In genomic region chrII:5593377-5593932, ce11 we compare ENCODE assay signal across 4 worm cellular contexts.
TF ChIP-seq lines count a peak whose summit lies in the region.

TSS of gene cdc-14 (minus strand) at chrII:5593427.

TF ChIP-seq in whole organism, L2 larva, 48 proteins besides CTCF, POLR2A, EP300 and RAD21 (continues in another document):
- TF ChIP-seq R02D3.7 (tag; optimal IDR thresholded peaks at IDR 0.05; lab: Kevin White, UChicago) (no peak), nhr-23 (tag; optimal IDR thresholded peaks at IDR 0.05; lab: Kevin White, UChicago) (no peak), ztf-1 (GFP tag; conservative IDR thresholded peaks at IDR 0.05; lab: Robert Waterston, UW) (no peak), sem-4 (tag; optimal IDR thresholded peaks at IDR 0.05; lab: Kevin White, UChicago) (peak; percentile 88), aly-2 (tag; optimal IDR thresholded peaks at IDR 0.05; lab: Kevin White, UChicago) (no peak), peb-1 (tag; optimal IDR thresholded peaks at IDR 0.05; lab: Kevin White, UChicago) (no peak), elt-3 (tag; optimal IDR thresholded peaks at IDR 0.05; lab: Kevin White, UChicago) (no peak), nhr-129 (tag; optimal IDR thresholded peaks at IDR 0.05; lab: Kevin White, UChicago) (peak; percentile 94), nhr-237 (tag; optimal IDR thresholded peaks at IDR 0.05; lab: Kevin White, UChicago) (no peak), mbf-1 (tag; optimal IDR thresholded peaks at IDR 0.05; lab: Kevin White, UChicago) (no peak), ceh-82 (tag; optimal IDR thresholded peaks at IDR 0.05; lab: Kevin White, UChicago) (no peak), ZK546.5 (tag; optimal IDR thresholded peaks at IDR 0.05; lab: Kevin White, UChicago) (no peak), ceh-16 (tag; optimal IDR thresholded peaks at IDR 0.05; lab: Kevin White, UChicago) (peak; percentile 63), gmeb-1 (tag; optimal IDR thresholded peaks at IDR 0.05; lab: Kevin White, UChicago) (peak; percentile 60), ztf-11 (tag; optimal IDR thresholded peaks at IDR 0.05; lab: Kevin White, UChicago) (no peak), egl-27 (tag; optimal IDR thresholded peaks at IDR 0.05; lab: Kevin White, UChicago) (peak; percentile 21), ztf-4 (tag; optimal IDR thresholded peaks at IDR 0.05; lab: Kevin White, UChicago) (peak; percentile 68), F13H6.1 (tag; optimal IDR thresholded peaks at IDR 0.05; lab: Kevin White, UChicago) (peak; percentile 86), mab-5 (tag; optimal IDR thresholded peaks at IDR 0.05; lab: Kevin White, UChicago) (peak; percentile 35), elt-1 (tag; optimal IDR thresholded peaks at IDR 0.05; lab: Kevin White, UChicago) (no peak), alr-1 (tag; optimal IDR thresholded peaks at IDR 0.05; lab: Kevin White, UChicago) (no peak), nhr-21 (tag; optimal IDR thresholded peaks at IDR 0.05; lab: Kevin White, UChicago) (peak; percentile 41), blmp-1 (tag; optimal IDR thresholded peaks at IDR 0.05; lab: Kevin White, UChicago; ENCODE audit: insufficient read depth) (peak; percentile 73), unc-39 (tag; optimal IDR thresholded peaks at IDR 0.05; lab: Kevin White, UChicago) (no peak)

TF ChIP-seq in whole organism, L4 larva, 104 proteins besides CTCF, POLR2A, EP300 and RAD21 (continues in another document):
- TF ChIP-seq gei-8 (GFP tag; optimal IDR thresholded peaks at IDR 0.05; lab: Kevin White, UChicago) (no peak), lin-13 (GFP tag; optimal IDR thresholded peaks at IDR 0.05; lab: Kevin White, UChicago) (no peak), hmg-1.1 (GFP tag; IDR thresholded peaks at IDR 0.05; lab: Robert Waterston, UW) (0 out of 2 replicates have a peak, but pooled peaks have one; percentile 36), ztf-7 (tag; optimal IDR thresholded peaks at IDR 0.05; lab: Kevin White, UChicago) (peak; percentile 49), ceh-28 (tag; optimal IDR thresholded peaks at IDR 0.05; lab: Kevin White, UChicago) (no peak), egl-27 (tag; optimal IDR thresholded peaks at IDR 0.05; lab: Kevin White, UChicago) (no peak), pha-4 (GFP tag; IDR thresholded peaks at IDR 0.05; lab: Robert Waterston, UW) (no peak), pha-4 (tag; optimal IDR thresholded peaks at IDR 0.05; lab: Kevin White, UChicago) (peak; percentile 13), R02D3.7 (tag; optimal IDR thresholded peaks at IDR 0.05; lab: Kevin White, UChicago) (no peak), spr-3 (GFP tag; optimal IDR thresholded peaks at IDR 0.05; lab: Kevin White, UChicago) (no peak), F44E2.7 (GFP tag; IDR thresholded peaks at IDR 0.05; lab: Robert Waterston, UW) (no peak), F49E8.2 (tag; optimal IDR thresholded peaks at IDR 0.05; lab: Kevin White, UChicago; ENCODE audit: borderline replicate concordance) (no peak), ctbp-1 (GFP tag; IDR thresholded peaks at IDR 0.05; lab: Robert Waterston, UW) (0 out of 2 replicates have a peak, but pooled peaks have one; percentile 18), T20F7.1 (GFP tag; optimal IDR thresholded peaks at IDR 0.05; lab: Kevin White, UChicago) (peak; percentile 41), lsy-2 (tag; optimal IDR thresholded peaks at IDR 0.05; lab: Kevin White, UChicago) (peak; percentile 9 to 80), cey-2 (tag; optimal IDR thresholded peaks at IDR 0.05; lab: Kevin White, UChicago; ENCODE audit: borderline replicate concordance, insufficient read depth) (no peak), hlh-30 (tag; optimal IDR thresholded peaks at IDR 0.05; lab: Kevin White, UChicago; ENCODE audit: insufficient read depth) (peak; percentile 97), unc-39 (tag; optimal IDR thresholded peaks at IDR 0.05; lab: Kevin White, UChicago) (no peak), tra-1 (GFP tag; IDR thresholded peaks at IDR 0.05; lab: Robert Waterston, UW) (no peak), mdt-29 (GFP tag; IDR thresholded peaks at IDR 0.05; lab: Robert Waterston, UW) (no peak), lin-15B (tag; optimal IDR thresholded peaks at IDR 0.05; lab: Kevin White, UChicago) (no peak), mep-1 (tag; optimal IDR thresholded peaks at IDR 0.05; lab: Kevin White, UChicago) (peak; percentile 82), pqm-1 (tag; optimal IDR thresholded peaks at IDR 0.05; lab: Kevin White, UChicago) (no peak)

TF ChIP-seq in whole organism, late embryonic, 69 proteins besides CTCF, POLR2A, EP300 and RAD21 (continues in another document):
- TF ChIP-seq rnt-1 (tag; optimal IDR thresholded peaks at IDR 0.05; lab: Kevin White, UChicago) (peak; percentile 37), pha-2 (tag; optimal IDR thresholded peaks at IDR 0.05; lab: Kevin White, UChicago) (no peak), lin-11 (tag; optimal IDR thresholded peaks at IDR 0.05; lab: Kevin White, UChicago) (no peak), K02D7.2 (tag; optimal IDR thresholded peaks at IDR 0.05; lab: Kevin White, UChicago) (no peak), eyg-1 (tag; optimal IDR thresholded peaks at IDR 0.05; lab: Kevin White, UChicago) (no peak), Y22D7AL.16 (tag; optimal IDR thresholded peaks at IDR 0.05; lab: Kevin White, UChicago) (no peak), odd-2 (tag; optimal IDR thresholded peaks at IDR 0.05; lab: Kevin White, UChicago) (no peak), T23F11.4 (GFP tag; optimal IDR thresholded peaks at IDR 0.05; lab: Kevin White, UChicago) (no peak), pqm-1 (tag; optimal IDR thresholded peaks at IDR 0.05; lab: Kevin White, UChicago) (no peak), ceh-18 (tag; optimal IDR thresholded peaks at IDR 0.05; lab: Kevin White, UChicago) (peak; percentile 81), fkh-10 (GFP tag; optimal IDR thresholded peaks at IDR 0.05; lab: Kevin White, UChicago) (no peak), nhr-11 (tag; optimal IDR thresholded peaks at IDR 0.05; lab: Kevin White, UChicago) (no peak), elt-2 (tag; optimal IDR thresholded peaks at IDR 0.05; lab: Kevin White, UChicago) (peak; percentile 57), sox-2 (GFP tag; IDR thresholded peaks at IDR 0.05; lab: Robert Waterston, UW) (peak; percentile 18; the same call in 1 of the 2 replicates), ahr-1 (tag; optimal IDR thresholded peaks at IDR 0.05; lab: Kevin White, UChicago) (no peak), nfya-1 (tag; optimal IDR thresholded peaks at IDR 0.05; lab: Kevin White, UChicago) (peak; percentile 72), fkh-6 (tag; optimal IDR thresholded peaks at IDR 0.05; lab: Kevin White, UChicago) (no peak), hlh-30 (tag; optimal IDR thresholded peaks at IDR 0.05; lab: Kevin White, UChicago; ENCODE audit: insufficient read depth) (peak; percentile 95), sdc-2 (tag; optimal IDR thresholded peaks at IDR 0.05; lab: Kevin White, UChicago) (peak; percentile 33), F13H6.1 (tag; optimal IDR thresholded peaks at IDR 0.05; lab: Kevin White, UChicago) (no peak), ttx-3 (tag; optimal IDR thresholded peaks at IDR 0.05; lab: Kevin White, UChicago) (no peak), ceh-45 (GFP tag; IDR thresholded peaks at IDR 0.05; lab: Robert Waterston, UW) (0 out of 2 replicates have a peak, but pooled peaks have one; percentile 24), gmeb-2 (tag; optimal IDR thresholded peaks at IDR 0.05; lab: Kevin White, UChicago) (no peak), ref-2 (tag; optimal IDR thresholded peaks at IDR 0.05; lab: Kevin White, UChicago) (peak; percentile 56), hlh-13 (GFP tag; optimal IDR thresholded peaks at IDR 0.05; lab: Kevin White, UChicago) (no peak), unc-55 (GFP tag; optimal IDR thresholded peaks at IDR 0.05; lab: Kevin White, UChicago) (peak; percentile 64)

TF ChIP-seq in whole organism, mixed stage, embryonic, 35 proteins besides CTCF, POLR2A, EP300 and RAD21:
- TF ChIP-seq lin-13 (tag; optimal IDR thresholded peaks at IDR 0.05; lab: Kevin White, UChicago) (peak; percentile 81), cnd-1 (tag; optimal IDR thresholded peaks at IDR 0.05; lab: Kevin White, UChicago) (peak; percentile 47), nhr-2 (tag; optimal IDR thresholded peaks at IDR 0.05; lab: Kevin White, UChicago) (peak; percentile 2), ces-1 (GFP tag; optimal IDR thresholded peaks at IDR 0.05; lab: Kevin White, UChicago) (peak; percentile 45), hlh-1 (tag; optimal IDR thresholded peaks at IDR 0.05; lab: Kevin White, UChicago) (peak; percentile 86), ceh-39 (tag; optimal IDR thresholded peaks at IDR 0.05; lab: Kevin White, UChicago) (peak; percentile 75), ceh-83 (GFP tag; optimal IDR thresholded peaks at IDR 0.05; lab: Kevin White, UChicago) (no peak), unc-62 (GFP tag; optimal IDR thresholded peaks at IDR 0.05; lab: Kevin White, UChicago) (peak; percentile 80), mep-1 (tag; optimal IDR thresholded peaks at IDR 0.05; lab: Kevin White, UChicago) (peak; percentile 87), unc-120 (tag; optimal IDR thresholded peaks at IDR 0.05; lab: Kevin White, UChicago; ENCODE audit: poor library complexity, severe bottlenecking) (peak; percentile 74), ceh-43 (GFP tag; optimal IDR thresholded peaks at IDR 0.05; lab: Kevin White, UChicago) (no peak), nhr-237 (tag; optimal IDR thresholded peaks at IDR 0.05; lab: Kevin White, UChicago) (peak; percentile 39), bed-3 (GFP tag; optimal IDR thresholded peaks at IDR 0.05; lab: Kevin White, UChicago) (no peak), lsy-2 (tag; optimal IDR thresholded peaks at IDR 0.05; lab: Kevin White, UChicago) (peak; percentile 44)
